Worm (Caenorhabditis elegans) whole organism, early embryonic: ENCODE results near the gene nduf-2.2.

Experiments
- B0310.2 ChIP-seq: sonication (generic microtip); optimal IDR thresholded peaks from 2 replicates; lab custom pipeline; 2016; ENCODE audit warnings: mild to moderate bottlenecking, missing genetic modification characterization, missing compliant biosample characterization
- F13C5.2 ChIP-seq: sonication (generic microtip); optimal IDR thresholded peaks from 2 replicates; lab custom pipeline; 2017; ENCODE audit warnings: mild to moderate bottlenecking, missing genetic modification characterization, inconsistent platforms, missing compliant biosample characterization
- aly-1 ChIP-seq: sonication (generic microtip); optimal IDR thresholded peaks from 2 replicates; lab custom pipeline; 2016; ENCODE audit warnings: missing genetic modification characterization, missing compliant biosample characterization
- ama-1 ChIP-seq: fragments of 150-350 bp; optimal IDR thresholded peaks from 2 replicates; lab custom pipeline; 2014
- ceh-13 ChIP-seq: fragments of 200-800 bp; sonication (Bioruptor generic); optimal IDR thresholded peaks from 2 replicates; lab custom pipeline; 2018; ENCODE audit warnings: mild to moderate bottlenecking, missing genetic modification characterization, missing compliant biosample characterization
- ceh-36 ChIP-seq: sonication (generic microtip); optimal IDR thresholded peaks from 2 replicates; lab custom pipeline; 2016; ENCODE audit warnings: missing genetic modification characterization, inconsistent platforms, missing compliant biosample characterization
- ets-7 ChIP-seq: sonication (generic microtip); optimal IDR thresholded peaks from 2 replicates; lab custom pipeline; 2016; ENCODE audit warnings: missing genotype, missing genetic modification characterization, missing compliant biosample characterization
- flt-1 ChIP-seq: fragments of 200-800 bp; sonication (Bioruptor generic); IDR thresholded peaks from 2 replicates; pipeline ENCODE4 v1.3.6; 2022; ENCODE audit warnings: missing genetic modification characterization, missing compliant biosample characterization
- hmbx-1 ChIP-seq: sonication (generic microtip); optimal IDR thresholded peaks from 2 replicates; lab custom pipeline; 2016; ENCODE audit warnings: mild to moderate bottlenecking, missing genetic modification characterization, missing compliant biosample characterization
- hmg-4 ChIP-seq: fragments of 200-800 bp; sonication (Bioruptor generic); optimal IDR thresholded peaks from 2 replicates; lab custom pipeline; 2018; ENCODE audit warnings: mild to moderate bottlenecking, missing genetic modification characterization, missing compliant biosample characterization
- hnd-1 ChIP-seq: sonication (generic microtip); optimal IDR thresholded peaks from 2 replicates; lab custom pipeline; 2016; ENCODE audit warnings: missing genetic modification characterization, missing compliant biosample characterization
- pes-1 ChIP-seq: fragments of 200-800 bp; sonication (Bioruptor generic); IDR thresholded peaks from 2 replicates; pipeline ENCODE4 v1.3.6; 2022; ENCODE audit warnings: missing genetic modification reagents, missing genetic modification characterization, missing compliant biosample characterization
- scrt-1 ChIP-seq: fragments of 200-800 bp; sonication (Bioruptor generic); IDR thresholded peaks from 2 replicates; pipeline ENCODE4 v1.3.6; 2022; ENCODE audit warnings: missing genetic modification characterization, missing compliant biosample characterization
- sea-1 ChIP-seq: fragments of 200-800 bp; sonication (Bioruptor generic); conservative IDR thresholded peaks from 2 replicates; pipeline ENCODE4 v1.3.6; 2022; ENCODE audit warnings: missing genetic modification characterization, missing compliant biosample characterization
- tbx-11 ChIP-seq: fragments of 200-800 bp; sonication (Bioruptor generic); IDR thresholded peaks from 2 replicates; pipeline ENCODE4 v1.3.6; 2022; ENCODE audit warnings: missing genetic modification characterization, missing compliant biosample characterization
- tbx-37 ChIP-seq: fragments of 200-800 bp; sonication (Bioruptor generic); conservative IDR thresholded peaks from 2 replicates; pipeline ENCODE4 v1.3.6; 2022; ENCODE audit warnings: missing genetic modification reagents, missing genetic modification characterization, missing compliant biosample characterization
- tra-4 ChIP-seq: sonication (generic microtip); optimal IDR thresholded peaks from 2 replicates; lab custom pipeline; 2017; ENCODE audit warnings: missing genetic modification characterization, missing compliant biosample characterization

nduf-2.2 gene

ce11 chrIII:6421973-6422511 lies 43.0 kb upstream of the nduf-2.2 start:
- no peak for TF ChIP-seq flt-1 (GFP tag; lab: Robert Waterston, UW)
- no peak for TF ChIP-seq B0310.2

- TF ChIP-seq sea-1 (GFP tag; lab: Robert Waterston, UW), result no peak
- no peak for TF ChIP-seq tra-4 (tag; lab: Kevin White, UChicago)
- TF ChIP-seq hnd-1 (tag; lab: Kevin White, UChicago), result no peak
- TF ChIP-seq tbx-11 (GFP tag; lab: Robert Waterston, UW), result no peak
- TF ChIP-seq F13C5.2 (tag; lab: Kevin White, UChicago), result no peak
- TF ChIP-seq ama-1 (lab: Kevin White, UChicago), result no peak
- TF ChIP-seq hmbx-1, result no peak
- no peak for TF ChIP-seq scrt-1 (GFP tag; lab: Robert Waterston, UW)
- TF ChIP-seq B0310.2, result no peak
- no peak for TF ChIP-seq ets-7 (tag; lab: Kevin White, UChicago)
- no peak for TF ChIP-seq hmg-4
- TF ChIP-seq ceh-13 (GFP tag; lab: Kevin White, UChicago), result no peak
- no peak for TF ChIP-seq ceh-36 (tag; lab: Kevin White, UChicago)
Observed at ce11 chrIII:6422721-6423120, 42.3 kb upstream of the nduf-2.2 start.

- TF ChIP-seq F13C5.2 (tag; lab: Kevin White, UChicago), result no peak
- TF ChIP-seq B0310.2, result no peak
- no peak for TF ChIP-seq tbx-37 (GFP tag; lab: Robert Waterston, UW)
- TF ChIP-seq hnd-1 (tag; lab: Kevin White, UChicago), result no peak
- TF ChIP-seq tbx-11 (GFP tag; lab: Robert Waterston, UW), result no peak
- TF ChIP-seq hmbx-1, result no peak
- no peak for TF ChIP-seq pes-1 (GFP tag; lab: Robert Waterston, UW)
- TF ChIP-seq aly-1 (tag; lab: Kevin White, UChicago), result no peak
Observed at ce11 chrIII:6427205-6427604, 37.8 kb upstream of the nduf-2.2 start, which contains the start of gene C05D11.8. Gene C05D11.8 (minus strand): TSS chrIII:6427305.

ce11 chrIII:6430834-6431233 lies 34.2 kb upstream of the nduf-2.2 start, which contains the start of gene popl-1:
Gene popl-1 (minus strand): TSS chrIII:6430934.
- TF ChIP-seq aly-1 (tag; lab: Kevin White, UChicago) (no peak), hnd-1 (tag; lab: Kevin White, UChicago) (no peak), tbx-11 (GFP tag; lab: Robert Waterston, UW) (no peak), ets-7 (tag; lab: Kevin White, UChicago) (no peak), F13C5.2 (tag; lab: Kevin White, UChicago) (no peak), tra-4 (tag; lab: Kevin White, UChicago) (no peak), hmg-4 (no peak), ama-1 (lab: Kevin White, UChicago) (no peak), B0310.2 (no peak), hmbx-1 (no peak), ceh-13 (GFP tag; lab: Kevin White, UChicago) (no peak), ceh-36 (tag; lab: Kevin White, UChicago) (no peak), pes-1 (GFP tag; lab: Robert Waterston, UW) (no peak), flt-1 (GFP tag; lab: Robert Waterston, UW) (no peak), scrt-1 (GFP tag; lab: Robert Waterston, UW) (no peak), sea-1 (GFP tag; lab: Robert Waterston, UW) (no peak), tbx-37 (GFP tag; lab: Robert Waterston, UW) (no peak)

ce11 chrIII:6431766-6432228 lies 33.2 kb upstream of the nduf-2.2 start, which contains the start of the genes mrps-17 and txdc-9:
Gene mrps-17 (minus strand): TSS chrIII:6431798.
Gene txdc-9 (plus strand): TSS chrIII:6432178.
- TF ChIP-seq scrt-1 (GFP tag; lab: Robert Waterston, UW) (no peak), F13C5.2 (tag; lab: Kevin White, UChicago) (peak; percentile 67), flt-1 (GFP tag; lab: Robert Waterston, UW) (0 out of 2 replicates have a peak, but pooled peaks have one; percentile 38)

- TF ChIP-seq tbx-37 (GFP tag; lab: Robert Waterston, UW) (no peak), hmg-4 (no peak), ceh-13 (GFP tag; lab: Kevin White, UChicago) (no peak), tra-4 (tag; lab: Kevin White, UChicago) (no peak), hmbx-1 (no peak), ama-1 (lab: Kevin White, UChicago) (no peak), pes-1 (GFP tag; lab: Robert Waterston, UW) (no peak), B0310.2 (no peak), sea-1 (GFP tag; lab: Robert Waterston, UW) (no peak), tbx-11 (GFP tag; lab: Robert Waterston, UW) (no peak), aly-1 (tag; lab: Kevin White, UChicago) (no peak), ceh-36 (tag; lab: Kevin White, UChicago) (no peak), ets-7 (tag; lab: Kevin White, UChicago) (no peak), F13C5.2 (tag; lab: Kevin White, UChicago) (no peak), scrt-1 (GFP tag; lab: Robert Waterston, UW) (no peak), flt-1 (GFP tag; lab: Robert Waterston, UW) (no peak), hnd-1 (tag; lab: Kevin White, UChicago) (no peak)
Observed at ce11 chrIII:6432939-6433338, 32.1 kb upstream of the nduf-2.2 start, which contains the start of gene vps-16. Gene vps-16 (plus strand): TSS chrIII:6433239.

ce11 chrIII:6436308-6436707 lies 28.7 kb upstream of the nduf-2.2 start, which contains the start of gene C05D11.1:
Gene C05D11.1 (plus strand): TSS chrIII:6436608.
- TF ChIP-seq pes-1 (GFP tag; lab: Robert Waterston, UW), result no peak
- no peak for TF ChIP-seq B0310.2
- no peak for TF ChIP-seq F13C5.2 (tag; lab: Kevin White, UChicago)
- no peak for TF ChIP-seq flt-1 (GFP tag; lab: Robert Waterston, UW)
- TF ChIP-seq ceh-36 (tag; lab: Kevin White, UChicago), result no peak
- no peak for TF ChIP-seq ama-1 (lab: Kevin White, UChicago)
- TF ChIP-seq hnd-1 (tag; lab: Kevin White, UChicago), result no peak
- no peak for TF ChIP-seq scrt-1 (GFP tag; lab: Robert Waterston, UW)
- no peak for TF ChIP-seq tbx-37 (GFP tag; lab: Robert Waterston, UW)
- TF ChIP-seq hmg-4, result no peak
